Fruit fly (Drosophila melanogaster): ENCODE measurements around the gene Rcd-1.

Rcd-1 gene

DNA sequence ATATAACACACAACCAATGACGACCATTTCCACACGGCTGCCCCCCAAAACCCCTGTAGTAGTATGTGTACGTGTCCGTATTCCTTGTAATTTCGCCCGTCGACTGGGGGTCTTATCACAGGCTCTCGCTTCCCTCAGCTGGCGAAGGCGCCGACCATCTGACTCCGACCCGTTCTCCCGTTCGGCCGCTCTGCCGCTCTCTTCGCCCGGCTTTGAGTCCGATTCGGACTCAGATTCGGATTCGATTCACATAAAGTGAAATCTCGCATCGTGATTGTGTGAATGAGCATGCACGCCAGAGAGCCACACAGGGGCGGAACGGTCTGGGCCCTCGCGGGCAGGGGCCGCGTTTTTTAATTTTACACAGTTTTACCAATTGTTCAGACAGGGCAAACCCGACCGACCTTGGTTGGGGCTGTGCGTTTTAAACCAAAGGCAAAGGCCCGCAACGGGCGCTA lies 27.1 kb downstream of the Rcd-1 start (continued):
- no peak for TF ChIP-seq ewg (GFP tag; optimal IDR thresholded peaks at IDR 0.05)
- TF ChIP-seq salm (tag; optimal IDR thresholded peaks at IDR 0.05) = no peak
- TF ChIP-seq dysf (GFP tag; IDR thresholded peaks at IDR 0.05) = peak; percentile 74
- TF ChIP-seq dimm (GFP tag; IDR thresholded peaks at IDR 0.05) = no peak
- no peak for TF ChIP-seq zf30C (GFP tag; optimal IDR thresholded peaks at IDR 0.05)
- TF ChIP-seq CG8924 (tag; optimal IDR thresholded peaks at IDR 0.05) = no peak
- no peak for TF ChIP-seq CG9876 (GFP tag; optimal IDR thresholded peaks at IDR 0.05)
- no peak for TF ChIP-seq gro (GFP tag; optimal IDR thresholded peaks at IDR 0.05)
- TF ChIP-seq CG12219 (GFP tag; optimal IDR thresholded peaks at IDR 0.05) = no peak
- TF ChIP-seq CG16779 (GFP tag; IDR thresholded peaks at IDR 0.05) = no peak
- no peak for TF ChIP-seq Vsx1 (GFP tag; optimal IDR thresholded peaks at IDR 0.05)
- no peak for TF ChIP-seq slp2 (GFP tag; optimal IDR thresholded peaks at IDR 0.05)
- 0 out of 2 replicates have a peak, but pooled peaks have one; percentile 10 for TF ChIP-seq CG4360 (GFP tag; IDR thresholded peaks at IDR 0.05)
- TF ChIP-seq sens-2 (GFP tag; IDR thresholded peaks at IDR 0.05) = no peak
- peak; percentile 3 for TF ChIP-seq CG14710 (tag; optimal IDR thresholded peaks at IDR 0.05)
- peak; percentile 57; the same call in 2 of the 3 replicates for TF ChIP-seq HLH4C (GFP tag; IDR thresholded peaks at IDR 0.05; ENCODE audit: partially characterized antibody)
- peak in 1 of 2 experiments; percentile 21 for TF ChIP-seq Trl (optimal IDR thresholded peaks at IDR 0.05)
- TF ChIP-seq Trl (GFP tag; optimal IDR thresholded peaks at IDR 0.05) = peak; percentile 21
- TF ChIP-seq CG34376 (GFP tag; optimal IDR thresholded peaks at IDR 0.05) = peak; percentile 19
- TF ChIP-seq gcm (GFP tag; optimal IDR thresholded peaks at IDR 0.05) = no peak
- TF ChIP-seq ro (GFP tag; IDR thresholded peaks at IDR 0.05) = 0 out of 2 replicates have a peak, but pooled peaks have one; percentile 25
- TF ChIP-seq cwo (GFP tag; optimal IDR thresholded peaks at IDR 0.05) = no peak
- TF ChIP-seq Ravus (GFP tag; IDR thresholded peaks at IDR 0.05) = no peak
- TF ChIP-seq az2 (GFP tag; optimal IDR thresholded peaks at IDR 0.05) = peak; percentile 7
- no peak for TF ChIP-seq CG17361 (GFP tag; IDR thresholded peaks at IDR 0.05)
- TF ChIP-seq CG13287 (GFP tag; IDR thresholded peaks at IDR 0.05; ENCODE audit: partially characterized antibody) = peak; percentile 32; the same call in 1 of the 2 replicates
- TF ChIP-seq wdn (GFP tag; IDR thresholded peaks at IDR 0.05) = peak; percentile 29; the same call in 1 of the 2 replicates
- peak; percentile 27; the same call in 1 of the 2 replicates for TF ChIP-seq E2f1 (GFP tag; IDR thresholded peaks at IDR 0.05)
- no peak for TF ChIP-seq CG12104 (GFP tag; optimal IDR thresholded peaks at IDR 0.05)
- TF ChIP-seq CG12659 (GFP tag; optimal IDR thresholded peaks at IDR 0.05) = peak; percentile 3
- no peak for TF ChIP-seq CG9727 (GFP tag; optimal IDR thresholded peaks at IDR 0.05)
- peak; percentile 17 to 29 for TF ChIP-seq dpn (GFP tag; optimal IDR thresholded peaks at IDR 0.05)
- 0 out of 2 replicates have a peak, but pooled peaks have one; percentile 13 for TF ChIP-seq rib (GFP tag; IDR thresholded peaks at IDR 0.05)
- TF ChIP-seq sima (GFP tag; optimal IDR thresholded peaks at IDR 0.05) = no peak
- peak; percentile 64 for TF ChIP-seq tgo (GFP tag; IDR thresholded peaks at IDR 0.05)
- TF ChIP-seq Dp (GFP tag; optimal IDR thresholded peaks at IDR 0.05) = no peak
- no peak for TF ChIP-seq tio (GFP tag; optimal IDR thresholded peaks at IDR 0.05)
- peak; percentile 2 for TF ChIP-seq NC2β (GFP tag; optimal IDR thresholded peaks at IDR 0.05)
- TF ChIP-seq CrebB (tag; optimal IDR thresholded peaks at IDR 0.05) = no peak
- no peak for TF ChIP-seq Doc2 (GFP tag; IDR thresholded peaks at IDR 0.05)
- TF ChIP-seq Ada2b (GFP tag; IDR thresholded peaks at IDR 0.05) = 0 out of 2 replicates have a peak, but pooled peaks have one; percentile 24
- no peak for TF ChIP-seq NK7.1 (GFP tag; optimal IDR thresholded peaks at IDR 0.05)
- peak; percentile 24 for TF ChIP-seq Meics (GFP tag; optimal IDR thresholded peaks at IDR 0.05)
- no peak for TF ChIP-seq hth (optimal IDR thresholded peaks at IDR 0.05)
- no peak for TF ChIP-seq chn (GFP tag; optimal IDR thresholded peaks at IDR 0.05)
- TF ChIP-seq CG11696 (GFP tag; IDR thresholded peaks at IDR 0.05) = no peak
- TF ChIP-seq kni (GFP tag; optimal IDR thresholded peaks at IDR 0.05) = peak; percentile 38
- TF ChIP-seq CG17328 (GFP tag; IDR thresholded peaks at IDR 0.05) = peak; percentile 24; the same call in 1 of the 2 replicates
- peak; percentile 23; the same call in 1 of the 2 replicates for TF ChIP-seq CG1024 (GFP tag; IDR thresholded peaks at IDR 0.05)
- TF ChIP-seq CG6813 (GFP tag; optimal IDR thresholded peaks at IDR 0.05) = no peak
- peak; percentile 34 for TF ChIP-seq CG8944 (GFP tag; optimal IDR thresholded peaks at IDR 0.05)
- TF ChIP-seq pnt (GFP tag; optimal IDR thresholded peaks at IDR 0.05) = peak; percentile 30

Data from whole organism, embryonic.